Fruit fly (Drosophila melanogaster) whole organism, embryonic: ENCODE measurements around the gene Cow.

Source experiments
- B-H2 ChIP-seq: fragments of 200-800 bp; sonication (Bioruptor generic); optimal IDR thresholded peaks from 2 replicates; lab custom pipeline; 2018; ENCODE audit warnings: missing biosample characterization, mild to moderate bottlenecking, missing genetic modification characterization
- CG11696 ChIP-seq: fragments of 200-800 bp; sonication (Bioruptor generic); IDR thresholded peaks from 2 replicates; pipeline ENCODE4 v1.3.6; 2022; ENCODE audit warnings: missing biosample characterization, missing genetic modification characterization
- CG12071 ChIP-seq: fragments of 200-800 bp; sonication (Bioruptor generic); optimal IDR thresholded peaks from 3 replicates; lab custom pipeline; 2018; ENCODE audit warnings: missing biosample characterization, mild to moderate bottlenecking, missing genetic modification characterization
- CG12659 ChIP-seq: fragments of 200-800 bp; sonication (Bioruptor generic); optimal IDR thresholded peaks from 3 replicates; lab custom pipeline; 2017; ENCODE audit warnings: mild to moderate bottlenecking, missing biosample characterization, missing genetic modification reagents, missing genetic modification characterization
- CG13123 ChIP-seq: fragments of 200-800 bp; sonication (Bioruptor generic); optimal IDR thresholded peaks from 2 replicates; lab custom pipeline; 2016; ENCODE audit warnings: missing biosample characterization, missing genetic modification characterization
- CG13296 ChIP-seq: fragments of 200-800 bp; sonication (Bioruptor generic); optimal IDR thresholded peaks from 3 replicates; lab custom pipeline; 2018; ENCODE audit warnings: missing biosample characterization, mild to moderate bottlenecking, missing genetic modification characterization
- CG14860 ChIP-seq: fragments of 200-800 bp; sonication (Bioruptor generic); IDR thresholded peaks from 3 replicates; pipeline ENCODE4 v1.3.6; 2022; ENCODE audit warnings: missing biosample characterization, missing genetic modification characterization; ENCODE audit not compliant: partially characterized antibody
- CG16863 ChIP-seq: fragments of 200-800 bp; sonication (Bioruptor generic); optimal IDR thresholded peaks from 3 replicates; lab custom pipeline; 2016; ENCODE audit warnings: missing biosample characterization, missing genetic modification characterization
- CG17361 ChIP-seq: fragments of 200-800 bp; sonication (Bioruptor generic); IDR thresholded peaks from 3 replicates; pipeline ENCODE4 v1.3.6; 2022; ENCODE audit warnings: missing biosample characterization, missing genetic modification characterization
- CG17802 ChIP-seq: fragments of 200-800 bp; sonication (Bioruptor generic); optimal IDR thresholded peaks from 2 replicates; lab custom pipeline; 2018; ENCODE audit warnings: missing biosample characterization, mild to moderate bottlenecking, missing genetic modification characterization, moderate library complexity
- CG30020 ChIP-seq: fragments of 200-800 bp; optimal IDR thresholded peaks from 2 replicates; lab custom pipeline; 2019; ENCODE audit warnings: missing biosample characterization, mild to moderate bottlenecking, missing genetic modification characterization, moderate library complexity
- CG31388 ChIP-seq: fragments of 200-800 bp; sonication (Bioruptor generic); optimal IDR thresholded peaks from 2 replicates; lab custom pipeline; 2016; ENCODE audit warnings: missing biosample characterization, missing genetic modification characterization
- CG31441 ChIP-seq: fragments of 200-800 bp; sonication (Bioruptor generic); IDR thresholded peaks from 2 replicates; pipeline ENCODE4 v1.3.6; 2022; ENCODE audit warnings: missing biosample characterization, missing genetic modification characterization
- CG3163 ChIP-seq: fragments of 200-800 bp; sonication (Bioruptor generic); optimal IDR thresholded peaks from 3 replicates; lab custom pipeline; 2016; ENCODE audit warnings: missing biosample characterization, missing genetic modification characterization
- CG4328 ChIP-seq: fragments of 200-800 bp; sonication (Bioruptor generic); optimal IDR thresholded peaks from 3 replicates; lab custom pipeline; 2017; ENCODE audit warnings: missing biosample characterization, missing genetic modification reagents, missing genetic modification characterization
- CG4404 ChIP-seq: fragments of 200-800 bp; sonication (Bioruptor generic); IDR thresholded peaks from 2 replicates; pipeline ENCODE4 v1.3.6; 2022; ENCODE audit warnings: missing biosample characterization, missing genetic modification characterization
- CG4424 ChIP-seq: fragments of 200-800 bp; sonication (Bioruptor generic); optimal IDR thresholded peaks from 3 replicates; lab custom pipeline; 2016; ENCODE audit warnings: missing biosample characterization, missing genetic modification characterization
- CG4820 ChIP-seq: fragments of 200-800 bp; sonication (Bioruptor generic); optimal IDR thresholded peaks from 3 replicates; lab custom pipeline; 2016; ENCODE audit warnings: missing biosample characterization, missing genetic modification characterization
- CG6654 ChIP-seq: fragments of 200-800 bp; sonication (Bioruptor generic); optimal IDR thresholded peaks from 2 replicates; lab custom pipeline; 2017; ENCODE audit warnings: missing biosample characterization, mild to moderate bottlenecking, missing genetic modification characterization
- CG6813 ChIP-seq: fragments of 200-800 bp; sonication (Bioruptor generic); optimal IDR thresholded peaks from 2 replicates; lab custom pipeline; 2017; ENCODE audit warnings: missing biosample characterization, missing genetic modification characterization, mild to moderate bottlenecking, moderate library complexity, missing genetic modification reagents
- CG7556 ChIP-seq: fragments of 200-800 bp; sonication (Bioruptor generic); optimal IDR thresholded peaks from 2 replicates; lab custom pipeline; 2017; ENCODE audit warnings: missing biosample characterization, mild to moderate bottlenecking, missing genetic modification characterization
- CG9437 ChIP-seq: fragments of 200-800 bp; sonication (Bioruptor generic); optimal IDR thresholded peaks from 2 replicates; lab custom pipeline; 2018; ENCODE audit warnings: missing biosample characterization, mild to moderate bottlenecking, missing genetic modification characterization
- D19A ChIP-seq: fragments of 200-800 bp; optimal IDR thresholded peaks from 3 replicates; lab custom pipeline; 2019; ENCODE audit warnings: missing biosample characterization, mild to moderate bottlenecking, missing genetic modification characterization, moderate library complexity
- Doc2 ChIP-seq: fragments of 200-800 bp; sonication (Bioruptor generic); IDR thresholded peaks from 2 replicates; pipeline ENCODE4 v1.3.6; 2022; ENCODE audit warnings: missing biosample characterization, missing genetic modification characterization
- Drgx ChIP-seq: fragments of 200-800 bp; sonication (Bioruptor generic); IDR thresholded peaks from 2 replicates; pipeline ENCODE4 v1.3.6; 2022; ENCODE audit warnings: missing biosample characterization, missing genetic modification characterization
- GATAe ChIP-seq: fragments of 200-800 bp; sonication (Bioruptor generic); conservative IDR thresholded peaks from 2 replicates; pipeline ENCODE4 v1.3.6; 2022; ENCODE audit warnings: missing biosample characterization, missing genetic modification characterization
- HHEX ChIP-seq: fragments of 200-800 bp; sonication (Bioruptor generic); optimal IDR thresholded peaks from 3 replicates; lab custom pipeline; 2017; ENCODE audit warnings: missing biosample characterization, mild to moderate bottlenecking, missing genetic modification characterization, missing genetic modification reagents
- Hr3 ChIP-seq: fragments of 200-800 bp; sonication (Bioruptor generic); optimal IDR thresholded peaks from 3 replicates; lab custom pipeline; 2016; ENCODE audit warnings: missing biosample characterization, missing genetic modification characterization
- Lpt ChIP-seq: fragments of >200 bp; optimal IDR thresholded peaks from 2 replicates; lab custom pipeline; 2018; ENCODE audit warnings: missing biosample characterization, missing genetic modification characterization
- Max ChIP-seq: fragments of 200-800 bp; sonication (Bioruptor generic); optimal IDR thresholded peaks from 2 replicates; lab custom pipeline; 2016; ENCODE audit warnings: missing biosample characterization, mild to moderate bottlenecking, missing genetic modification characterization
- NC2β ChIP-seq: fragments of 200-800 bp; sonication (Bioruptor generic); optimal IDR thresholded peaks from 2 replicates; lab custom pipeline; 2016; ENCODE audit warnings: missing biosample characterization, missing genetic modification characterization
- NFAT ChIP-seq: fragments of 200-800 bp; sonication (Bioruptor generic); IDR thresholded peaks from 2 replicates; pipeline ENCODE4 v1.3.6; 2022; ENCODE audit warnings: missing biosample characterization, missing genetic modification characterization
- Nf-YA ChIP-seq: fragments of 200-800 bp; sonication (Bioruptor generic); IDR thresholded peaks from 2 replicates; pipeline ENCODE4 v1.3.6; 2022; ENCODE audit warnings: missing biosample characterization, missing genetic modification characterization
- PHDP ChIP-seq: fragments of 200-800 bp; sonication (Bioruptor generic); optimal IDR thresholded peaks from 3 replicates; lab custom pipeline; 2018; ENCODE audit warnings: missing biosample characterization, mild to moderate bottlenecking, missing genetic modification characterization, moderate library complexity
- Poxn ChIP-seq: fragments of 200-800 bp; sonication (Bioruptor generic); IDR thresholded peaks from 2 replicates; pipeline ENCODE4 v1.3.6; 2022; ENCODE audit warnings: missing biosample characterization, missing genetic modification characterization
- TFAM ChIP-seq: fragments of 200-800 bp; sonication (Bioruptor generic); optimal IDR thresholded peaks from 2 replicates; lab custom pipeline; 2017; ENCODE audit warnings: missing biosample characterization, missing genetic modification characterization, inconsistent platforms
- al ChIP-seq: fragments of 200-800 bp; sonication (Bioruptor generic); IDR thresholded peaks from 2 replicates; pipeline ENCODE4 v1.3.6; 2022; ENCODE audit warnings: missing biosample characterization, missing genetic modification characterization
- bcd ChIP-seq: fragments of 200-800 bp; sonication (Bioruptor generic); optimal IDR thresholded peaks from 2 replicates; lab custom pipeline; 2017; ENCODE audit warnings: missing biosample characterization, mild to moderate bottlenecking, missing genetic modification characterization
- crol ChIP-seq: fragments of 200-800 bp; sonication (Bioruptor generic); IDR thresholded peaks from 2 replicates; pipeline ENCODE4 v1.3.6; 2022; ENCODE audit warnings: missing biosample characterization, missing genetic modification characterization
- exex ChIP-seq: fragments of 200-800 bp; sonication (Bioruptor generic); optimal IDR thresholded peaks from 4 replicates; lab custom pipeline; 2018; ENCODE audit warnings: missing biosample characterization, mild to moderate bottlenecking, missing genetic modification characterization, moderate library complexity
- eyg ChIP-seq: fragments of 200-800 bp; sonication (Bioruptor generic); optimal IDR thresholded peaks from 3 replicates; lab custom pipeline; 2016; ENCODE audit warnings: missing biosample characterization, missing genetic modification characterization
- gfzf ChIP-seq: fragments of 200-800 bp; sonication (Bioruptor generic); optimal IDR thresholded peaks from 2 replicates; lab custom pipeline; 2016; ENCODE audit warnings: missing biosample characterization, mild to moderate bottlenecking, missing genetic modification characterization, moderate library complexity
- pb ChIP-seq: fragments of 200-800 bp; sonication (Bioruptor generic); optimal IDR thresholded peaks from 3 replicates; lab custom pipeline; 2016; ENCODE audit warnings: missing biosample characterization, missing genetic modification characterization
- repo ChIP-seq: fragments of 200-800 bp; sonication (Bioruptor generic); optimal IDR thresholded peaks from 2 replicates; lab custom pipeline; 2016; ENCODE audit warnings: missing biosample characterization, missing genetic modification characterization
- row ChIP-seq: fragments of 200-800 bp; sonication (Bioruptor generic); IDR thresholded peaks from 3 replicates; pipeline ENCODE4 v1.3.6; 2022; ENCODE audit warnings: missing biosample characterization, missing genetic modification characterization
- sd ChIP-seq: fragments of 200-800 bp; sonication (Bioruptor generic); optimal IDR thresholded peaks from 3 replicates; lab custom pipeline; 2018; ENCODE audit warnings: missing biosample characterization, mild to moderate bottlenecking, missing genetic modification characterization, moderate library complexity
- sima ChIP-seq: fragments of 200-800 bp; sonication (Bioruptor generic); optimal IDR thresholded peaks from 2 replicates; lab custom pipeline; 2016; ENCODE audit warnings: missing biosample characterization, missing genetic modification characterization
- tin ChIP-seq: fragments of 200-800 bp; sonication (Bioruptor generic); optimal IDR thresholded peaks from 3 replicates; lab custom pipeline; 2016; ENCODE audit warnings: missing biosample characterization, missing genetic modification characterization
- twi ChIP-seq: fragments of 200-800 bp; optimal IDR thresholded peaks from 2 replicates; lab custom pipeline; 2019; ENCODE audit warnings: missing biosample characterization, mild to moderate bottlenecking, missing genetic modification characterization, moderate library complexity
- wor ChIP-seq: fragments of 200-800 bp; sonication (Bioruptor generic); IDR thresholded peaks from 2 replicates; pipeline ENCODE4 v1.3.6; 2022; ENCODE audit warnings: missing biosample characterization, missing genetic modification characterization
- zf30C ChIP-seq: fragments of 200-800 bp; sonication (Bioruptor generic); optimal IDR thresholded peaks from 3 replicates; lab custom pipeline; 2018; ENCODE audit warnings: missing biosample characterization, mild to moderate bottlenecking, missing genetic modification characterization
- zfh1 ChIP-seq: fragments of 200-800 bp; sonication (Bioruptor generic); IDR thresholded peaks from 3 replicates; pipeline ENCODE4 v1.3.6; 2022; ENCODE audit warnings: missing biosample characterization, missing genetic modification characterization

Cow gene

dm6 chr3R:23067209-23067826 is 45.2 kb downstream of the Cow start, which contains the start of gene CG17111 (continued):
- no peak for TF ChIP-seq B-H2
- peak; percentile 26 for TF ChIP-seq CG4424
- TF ChIP-seq CG12071 (GFP tag; lab: Kevin White, UChicago), result no peak
- no peak for TF ChIP-seq CG4328 (GFP tag; lab: Kevin White, UChicago)
- no peak for TF ChIP-seq exex (tag; lab: Kevin White, UChicago)
- TF ChIP-seq CG30020, result no peak
- peak; percentile 6 for TF ChIP-seq Max
- no peak for TF ChIP-seq Poxn (GFP tag; lab: Robert Waterston, UW)
- TF ChIP-seq CG6813 (GFP tag; lab: Kevin White, UChicago), result no peak
- no peak for TF ChIP-seq GATAe (GFP tag; lab: Robert Waterston, UW)
- TF ChIP-seq CG9437 (GFP tag; lab: Kevin White, UChicago), result peak; percentile 55
- TF ChIP-seq CG31388, result no peak
- peak; percentile 27 for TF ChIP-seq Hr3 (GFP tag; lab: Kevin White, UChicago)
- TF ChIP-seq CG14860 (GFP tag; lab: Robert Waterston, UW), result no peak
- TF ChIP-seq NFAT (GFP tag; lab: Robert Waterston, UW), result no peak
- no peak for TF ChIP-seq eyg (GFP tag; lab: Kevin White, UChicago)
- no peak for TF ChIP-seq CG12659
- no peak for TF ChIP-seq NC2β (GFP tag; lab: Kevin White, UChicago)
- TF ChIP-seq twi (tag; lab: Kevin White, UChicago), result no peak
- no peak for TF ChIP-seq sd (tag; lab: Kevin White, UChicago)
- no peak for TF ChIP-seq pb (GFP tag; lab: Kevin White, UChicago)
- no peak for TF ChIP-seq CG4404
- no peak for TF ChIP-seq Drgx (GFP tag; lab: Robert Waterston, UW)
- no peak for TF ChIP-seq crol (GFP tag; lab: Robert Waterston, UW)
- peak; percentile 46 for TF ChIP-seq HHEX (GFP tag; lab: Kevin White, UChicago)
- TF ChIP-seq tin (GFP tag; lab: Kevin White, UChicago), result peak; percentile 27
- TF ChIP-seq CG13296 (GFP tag; lab: Kevin White, UChicago), result no peak
- no peak for TF ChIP-seq TFAM
- no peak for TF ChIP-seq Doc2 (GFP tag; lab: Robert Waterston, UW)
- no peak for TF ChIP-seq sima (GFP tag; lab: Kevin White, UChicago)
- no peak for TF ChIP-seq CG6654 (GFP tag; lab: Kevin White, UChicago)
- TF ChIP-seq zfh1, result no peak
- TF ChIP-seq gfzf (GFP tag; lab: Kevin White, UChicago), result no peak
- TF ChIP-seq CG31441 (GFP tag; lab: Robert Waterston, UW), result peak; percentile 60; the same call in 1 of the 2 replicates
- TF ChIP-seq CG16863 (GFP tag; lab: Kevin White, UChicago), result no peak
- TF ChIP-seq CG13123 (GFP tag; lab: Kevin White, UChicago), result no peak
- no peak for TF ChIP-seq PHDP
- TF ChIP-seq wor, result 0 out of 2 replicates have a peak, but pooled peaks have one; percentile 13
- no peak for TF ChIP-seq al
- peak; percentile 44 for TF ChIP-seq CG4820
- TF ChIP-seq Nf-YA, result no peak
- no peak for TF ChIP-seq CG17802 (tag; lab: Kevin White, UChicago)
- TF ChIP-seq repo, result no peak
- no peak for TF ChIP-seq CG3163 (GFP tag; lab: Kevin White, UChicago)
- no peak; the same call in 2 of the 3 replicates for TF ChIP-seq CG17361 (GFP tag; lab: Robert Waterston, UW)
- TF ChIP-seq CG11696, result no peak
- peak; percentile 39 for TF ChIP-seq bcd (GFP tag; lab: Kevin White, UChicago)
- no peak for TF ChIP-seq Lpt (GFP tag; lab: Kevin White, UChicago)
- peak; percentile 66 for TF ChIP-seq CG7556
- no peak for TF ChIP-seq zf30C (GFP tag; lab: Kevin White, UChicago)
- TF ChIP-seq D19A, result no peak
- TF ChIP-seq row (GFP tag; lab: Robert Waterston, UW), result peak; percentile 48
